Fruit fly (Drosophila melanogaster): Measurements from ENCODE around the gene CG6763.

DNA sequence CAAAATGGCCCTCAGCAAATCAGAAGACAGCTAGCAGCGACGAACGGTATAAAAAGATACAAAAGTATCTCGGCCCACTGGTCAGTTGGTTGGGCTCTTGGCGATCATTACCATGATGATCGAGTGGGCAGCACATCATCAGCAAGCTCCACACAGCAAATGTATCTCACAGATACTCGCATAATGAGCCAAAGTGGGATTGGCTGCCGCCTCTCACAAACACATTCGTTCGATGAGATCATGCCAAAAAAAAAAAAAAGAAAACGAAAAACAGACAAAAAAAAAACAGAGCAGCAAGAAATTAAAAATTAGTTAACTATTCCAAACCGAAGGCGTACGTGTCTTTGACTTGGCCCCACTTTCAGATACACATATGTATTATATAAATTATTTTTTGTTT is 12.3 kb downstream of the CG6763 start:
- TF ChIP-seq CG6854 (GFP tag; optimal IDR thresholded peaks at IDR 0.05), result no peak
- TF ChIP-seq CG11902 (GFP tag; optimal IDR thresholded peaks at IDR 0.05), result no peak
- no peak for TF ChIP-seq CG8632 (GFP tag; optimal IDR thresholded peaks at IDR 0.05)
- TF ChIP-seq Sox14 (GFP tag; optimal IDR thresholded peaks at IDR 0.05), result no peak
- TF ChIP-seq pdm3 (GFP tag; optimal IDR thresholded peaks at IDR 0.05), result no peak
- TF ChIP-seq Ets21C (GFP tag; optimal IDR thresholded peaks at IDR 0.05), result no peak

All from whole organism, prepupa.